Worm (Caenorhabditis elegans) whole organism, L3 larva: Measurements from ENCODE around the gene ZK488.5.

ENCODE experiments used
- ceh-16 ChIP-seq: sonication (generic microtip); optimal IDR thresholded peaks from 2 replicates; lab custom pipeline; 2017; ENCODE audit warnings: missing biosample characterization, missing genetic modification characterization
- egl-5 ChIP-seq: fragments of 150-350 bp; optimal IDR thresholded peaks from 2 replicates; lab custom pipeline; 2017; ENCODE audit warnings: missing biosample characterization, missing genetic modification reagents, missing genetic modification characterization, inconsistent platforms
- lin-39 ChIP-seq: fragments of 150-350 bp; optimal IDR thresholded peaks from 2 replicates; lab custom pipeline; 2018; ENCODE audit warnings: missing biosample characterization, missing genetic modification reagents, missing genetic modification characterization
- nfya-1 ChIP-seq: sonication (generic microtip); optimal IDR thresholded peaks from 2 replicates; lab custom pipeline; 2017; ENCODE audit warnings: missing genetic modification characterization, mild to moderate bottlenecking, missing compliant biosample characterization, antibody characterized with exemption, moderate library complexity; ENCODE audit not compliant: insufficient read depth
- nhr-11 ChIP-seq: fragments of 150-350 bp; optimal IDR thresholded peaks from 2 replicates; lab custom pipeline; 2014; ENCODE audit warnings: missing biosample characterization, missing genetic modification characterization
- nhr-23 ChIP-seq: fragments of 150-350 bp; optimal IDR thresholded peaks from 2 replicates; lab custom pipeline; 2014; ENCODE audit warnings: missing biosample characterization, missing genetic modification reagents, missing genetic modification characterization
- nhr-25 ChIP-seq: sonication (generic microtip); optimal IDR thresholded peaks from 2 replicates; lab custom pipeline; 2017; ENCODE audit warnings: missing biosample characterization, missing genetic modification characterization
- nhr-43 ChIP-seq: sonication (generic microtip); optimal IDR thresholded peaks from 2 replicates; lab custom pipeline; 2016; ENCODE audit warnings: mild to moderate bottlenecking, missing genetic modification characterization, missing compliant biosample characterization; ENCODE audit not compliant: poor library complexity, severe bottlenecking
- nhr-76 ChIP-seq: fragments of 150-350 bp; sonication (generic microtip); optimal IDR thresholded peaks from 5 replicates; lab custom pipeline; 2014; ENCODE audit warnings: missing biosample characterization, missing genetic modification characterization
- nhr-77 ChIP-seq: fragments of 150-350 bp; optimal IDR thresholded peaks from 2 replicates; lab custom pipeline; 2014; ENCODE audit warnings: missing biosample characterization, missing genetic modification characterization
- ztf-11 ChIP-seq: fragments of 150-350 bp; optimal IDR thresholded peaks from 2 replicates; lab custom pipeline; 2014; ENCODE audit warnings: missing biosample characterization, missing genetic modification characterization

DNA sequence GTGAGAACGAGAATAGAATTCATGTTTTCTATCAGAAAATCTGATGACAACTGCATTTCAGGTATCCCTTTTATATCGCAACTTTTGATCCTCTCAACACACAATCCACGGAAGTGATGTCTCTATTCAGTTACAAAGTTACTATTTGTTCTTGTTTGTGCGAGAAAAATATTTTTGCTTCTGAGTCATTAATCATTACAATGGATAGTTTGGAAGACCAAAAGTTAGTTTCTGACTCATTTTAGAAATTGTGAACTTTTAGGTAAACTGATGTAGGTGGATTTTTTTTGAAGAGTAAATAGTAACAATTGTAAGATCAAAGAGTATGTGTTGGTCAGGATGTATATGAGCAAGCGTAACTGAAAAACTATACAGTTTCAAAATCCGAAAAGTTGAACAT, 16.6 kb downstream of the ZK488.5 start, which contains the start of gene srlf-36:
- TF ChIP-seq nhr-77 (tag; lab: Kevin White, UChicago) (no peak), egl-5 (tag; lab: Kevin White, UChicago) (no peak), ceh-16 (tag; lab: Kevin White, UChicago) (no peak), nhr-76 (tag; lab: Kevin White, UChicago) (no peak), lin-39 (no peak), nfya-1 (tag; lab: Kevin White, UChicago) (no peak), nhr-43 (tag; lab: Kevin White, UChicago) (no peak), nhr-11 (no peak), nhr-23 (no peak), ztf-11 (no peak), nhr-25 (tag; lab: Kevin White, UChicago) (no peak)
